Fruit fly (Drosophila melanogaster) whole organism, embryonic: Measurements from ENCODE around the gene CG8159.

Source experiments
- Abd-B ChIP-seq: fragments of 200-800 bp; sonication (Bioruptor generic); optimal IDR thresholded peaks from 2 replicates; lab custom pipeline; 2018; ENCODE audit warnings: missing biosample characterization, mild to moderate bottlenecking, missing genetic modification characterization, moderate library complexity
- C15 ChIP-seq: fragments of 200-800 bp; sonication (Bioruptor generic); IDR thresholded peaks from 3 replicates; pipeline ENCODE4 v1.3.6; 2022; ENCODE audit warnings: missing biosample characterization, missing genetic modification characterization
- CG10979 ChIP-seq: fragments of 200-800 bp; sonication (Bioruptor generic); optimal IDR thresholded peaks from 2 replicates; lab custom pipeline; 2018; ENCODE audit warnings: missing biosample characterization, mild to moderate bottlenecking, missing genetic modification characterization, moderate library complexity
- CG12942 ChIP-seq: fragments of 200-800 bp; sonication (Bioruptor generic); optimal IDR thresholded peaks from 3 replicates; lab custom pipeline; 2016; ENCODE audit warnings: missing biosample characterization, missing genetic modification characterization
- CG3995 ChIP-seq: fragments of 200-800 bp; sonication (Bioruptor generic); optimal IDR thresholded peaks from 3 replicates; lab custom pipeline; 2016; ENCODE audit warnings: missing biosample characterization, missing genetic modification characterization
- CG4328 ChIP-seq: fragments of 200-800 bp; sonication (Bioruptor generic); optimal IDR thresholded peaks from 3 replicates; lab custom pipeline; 2017; ENCODE audit warnings: missing biosample characterization, missing genetic modification reagents, missing genetic modification characterization
- CG6854 ChIP-seq: fragments of 200-800 bp; sonication (Bioruptor generic); optimal IDR thresholded peaks from 3 replicates; lab custom pipeline; 2017; ENCODE audit warnings: missing biosample characterization, mild to moderate bottlenecking, missing genetic modification characterization
- inv ChIP-seq: fragments of 200-800 bp; sonication (Bioruptor generic); IDR thresholded peaks from 2 replicates; pipeline ENCODE4 v1.3.6; 2022; ENCODE audit warnings: missing biosample characterization, missing genetic modification characterization; ENCODE audit not compliant: partially characterized antibody
- ssp ChIP-seq: fragments of 200-800 bp; sonication (Bioruptor generic); IDR thresholded peaks from 2 replicates; pipeline ENCODE4 v1.3.6; 2022; ENCODE audit warnings: missing biosample characterization, missing genetic modification characterization

- TF ChIP-seq CG6854 (GFP tag; lab: Kevin White, UChicago) (no peak), ssp (GFP tag; lab: Robert Waterston, UW) (no peak), Abd-B (GFP tag; lab: Kevin White, UChicago) (no peak), CG4328 (GFP tag; lab: Kevin White, UChicago) (no peak), inv (no peak), C15 (GFP tag; lab: Robert Waterston, UW) (no peak), CG10979 (no peak), CG12942 (no peak), CG3995 (no peak)
Measured at dm6 chr3R:8767998-8768397, 41.3 kb downstream of the CG8159 start, which contains the start of the genes CG34135 and CG11768.
